Fruit fly (Drosophila melanogaster): ENCODE measurements around the gene GCC88.

DNA sequence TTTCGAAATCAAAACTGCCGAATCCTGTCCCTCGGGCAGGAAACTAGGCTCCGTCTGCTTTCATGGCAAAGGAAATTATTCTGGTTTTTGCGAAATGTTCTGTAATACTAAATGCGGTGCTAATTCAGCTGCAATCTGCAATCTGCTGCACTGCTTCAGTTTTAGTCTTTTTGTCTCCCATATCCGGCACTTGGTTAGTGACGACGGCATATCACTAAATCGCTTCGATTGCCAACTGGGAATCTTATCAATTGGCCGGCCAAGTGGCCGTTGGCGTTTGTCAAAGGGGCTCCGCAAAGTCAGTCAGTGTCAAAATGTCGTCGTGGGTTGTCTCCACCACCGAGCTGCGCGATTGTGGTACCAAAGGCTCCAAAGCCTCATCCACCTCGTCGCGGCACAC is 34.6 kb downstream of the GCC88 start, which contains the start of gene CG18577:
- TF ChIP-seq h (optimal IDR thresholded peaks at IDR 0.05) (no peak), psq (optimal IDR thresholded peaks at IDR 0.05) (no peak), ttk (optimal IDR thresholded peaks at IDR 0.05) (no peak), Sin3A (optimal IDR thresholded peaks at IDR 0.05) (no peak), insv (optimal IDR thresholded peaks at IDR 0.05) (no peak)
